Fruit fly (Drosophila melanogaster): ENCODE data around the gene Gal.

The Gal gene

dm6 chr2L:6019352-6020131 is 12.9 kb upstream of the Gal start, which contains the start of gene H2.0 (continued):
- TF ChIP-seq Hr38 (GFP tag; optimal IDR thresholded peaks at IDR 0.05) (no peak), fkh (GFP tag; optimal IDR thresholded peaks at IDR 0.05) (peak; percentile 76), CG8632 (GFP tag; optimal IDR thresholded peaks at IDR 0.05) (peak; percentile 55), CG32006 (GFP tag; optimal IDR thresholded peaks at IDR 0.05) (peak; percentile 81), cyc (GFP tag; optimal IDR thresholded peaks at IDR 0.05) (peak; percentile 64), Blimp-1 (GFP tag; optimal IDR thresholded peaks at IDR 0.05) (peak; percentile 32), pdm3 (GFP tag; optimal IDR thresholded peaks at IDR 0.05) (peak; percentile 53), CG6808 (GFP tag; optimal IDR thresholded peaks at IDR 0.05) (peak; percentile 59), dsx (GFP tag; optimal IDR thresholded peaks at IDR 0.05; ENCODE audit: poor library complexity, severe bottlenecking) (no peak), eg (GFP tag; IDR thresholded peaks at IDR 0.05) (0 out of 3 replicates have a peak, but pooled peaks have one; percentile 8), CG11902 (GFP tag; optimal IDR thresholded peaks at IDR 0.05) (peak; percentile 50), CG8319 (GFP tag; optimal IDR thresholded peaks at IDR 0.05) (peak; percentile 28), Sox15 (GFP tag; optimal IDR thresholded peaks at IDR 0.05) (peak; percentile 26), ss (GFP tag; optimal IDR thresholded peaks at IDR 0.05) (peak; percentile 31 to 72), CG31627 (GFP tag; optimal IDR thresholded peaks at IDR 0.05) (peak; percentile 59), Eip78C (GFP tag) (peak; percentile 93), lz (GFP tag; optimal IDR thresholded peaks at IDR 0.05) (peak; percentile 75), Eip75B (GFP tag; optimal IDR thresholded peaks at IDR 0.05) (peak; percentile 51), CG1621 (tag; optimal IDR thresholded peaks at IDR 0.05) (peak; percentile 25), Hr4 (GFP tag; optimal IDR thresholded peaks at IDR 0.05) (peak; percentile 50), acj6 (GFP tag; optimal IDR thresholded peaks at IDR 0.05) (peak; percentile 68), CG15336 (GFP tag; IDR thresholded peaks at IDR 0.05) (peak; percentile 68), CG34406 (GFP tag; optimal IDR thresholded peaks at IDR 0.05) (peak; percentile 58), CG10669 (GFP tag; optimal IDR thresholded peaks at IDR 0.05) (peak; percentile 67), spab (GFP tag; optimal IDR thresholded peaks at IDR 0.05) (peak; percentile 63), topi (GFP tag; optimal IDR thresholded peaks at IDR 0.05) (peak; percentile 78), Eip93F (GFP tag; optimal IDR thresholded peaks at IDR 0.05) (no peak), CG3032 (tag; optimal IDR thresholded peaks at IDR 0.05) (no peak), CG16779 (tag; optimal IDR thresholded peaks at IDR 0.05) (no peak), salr (GFP tag; optimal IDR thresholded peaks at IDR 0.05) (peak in 1 of 2 experiments; percentile 64), net (GFP tag; optimal IDR thresholded peaks at IDR 0.05) (peak; percentile 58), Gug (GFP tag; IDR thresholded peaks at IDR 0.05) (no peak), CG6163 (GFP tag; IDR thresholded peaks at IDR 0.05) (peak; percentile 51; the same call in 1 of the 3 replicates), fd85E (GFP tag; optimal IDR thresholded peaks at IDR 0.05) (no peak), CG3919 (GFP tag; optimal IDR thresholded peaks at IDR 0.05) (peak; percentile 81), Sox14 (GFP tag; optimal IDR thresholded peaks at IDR 0.05) (peak; percentile 75), fd59A (GFP tag; optimal IDR thresholded peaks at IDR 0.05) (peak; percentile 64), CG6792 (GFP tag; optimal IDR thresholded peaks at IDR 0.05) (peak; percentile 70)

DNA sequence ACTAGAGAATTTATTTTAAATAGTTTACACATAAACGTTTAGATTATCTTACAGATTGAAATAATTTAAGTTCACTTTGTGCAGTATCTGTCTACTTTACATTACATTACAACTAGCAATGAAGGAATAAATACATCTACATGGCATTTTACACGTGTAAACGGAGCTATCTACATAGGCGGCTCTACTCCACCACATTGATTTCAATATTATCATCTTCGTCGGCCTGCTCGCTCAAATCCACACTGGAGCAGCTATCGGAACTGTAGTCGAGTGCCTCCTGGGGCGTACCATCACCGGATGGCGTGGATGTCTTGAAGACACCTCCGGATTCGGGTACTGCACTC is 6.4 kb upstream of the Gal start:
- TF ChIP-seq spab (GFP tag; optimal IDR thresholded peaks at IDR 0.05) (no peak), CG3032 (tag; optimal IDR thresholded peaks at IDR 0.05) (no peak), Hr39 (GFP tag; optimal IDR thresholded peaks at IDR 0.05) (no peak), CG8119 (GFP tag; IDR thresholded peaks at IDR 0.05) (no peak), CG15336 (GFP tag; IDR thresholded peaks at IDR 0.05) (no peak), CG4318 (GFP tag; optimal IDR thresholded peaks at IDR 0.05) (no peak), Lpt (GFP tag; optimal IDR thresholded peaks at IDR 0.05) (no peak), CG1621 (tag; optimal IDR thresholded peaks at IDR 0.05) (no peak), svp (GFP tag) (no peak), CG32006 (GFP tag; optimal IDR thresholded peaks at IDR 0.05) (no peak), CG9139 (GFP tag; optimal IDR thresholded peaks at IDR 0.05) (no peak), achi (GFP tag; optimal IDR thresholded peaks at IDR 0.05) (no peak), Hr4 (GFP tag; optimal IDR thresholded peaks at IDR 0.05) (no peak), OdsH (GFP tag; optimal IDR thresholded peaks at IDR 0.05) (no peak), CG6276 (GFP tag; optimal IDR thresholded peaks at IDR 0.05) (no peak), fd85E (GFP tag; optimal IDR thresholded peaks at IDR 0.05) (no peak), ss (GFP tag; optimal IDR thresholded peaks at IDR 0.05) (no peak)
